Worm (Caenorhabditis elegans) whole organism, young adult: ENCODE measurements around the gene cest-32.

ENCODE experiments used
- C06A6.2 ChIP-seq: fragments of 200-800 bp; sonication (Bioruptor generic); conservative IDR thresholded peaks from 2 replicates; pipeline ENCODE4 v1.3.6; 2022; ENCODE audit warnings: missing genetic modification characterization, missing compliant biosample characterization
- F57A8.1 ChIP-seq: fragments of 200-800 bp; sonication (Bioruptor generic); optimal IDR thresholded peaks from 2 replicates; lab custom pipeline; 2018; ENCODE audit warnings: mild to moderate bottlenecking, missing genetic modification characterization, moderate library complexity, missing compliant biosample characterization
- K11D2.4 ChIP-seq: fragments of 200-800 bp; sonication (Bioruptor generic); IDR thresholded peaks from 2 replicates; pipeline ENCODE4 v1.3.6; 2022; ENCODE audit warnings: missing genetic modification reagents, missing genetic modification characterization, missing compliant biosample characterization
- K12H6.12 ChIP-seq: fragments of 200-800 bp; sonication (Bioruptor generic); optimal IDR thresholded peaks from 2 replicates; lab custom pipeline; 2018; ENCODE audit warnings: mild to moderate bottlenecking, missing genetic modification characterization, missing compliant biosample characterization
- T07F8.4 ChIP-seq: sonication (generic microtip); optimal IDR thresholded peaks from 2 replicates; lab custom pipeline; 2016; ENCODE audit warnings: mild to moderate bottlenecking, missing genetic modification characterization, moderate library complexity, missing compliant biosample characterization
- T26A5.8 ChIP-seq: sonication (generic microtip); optimal IDR thresholded peaks from 2 replicates; lab custom pipeline; 2016; ENCODE audit warnings: missing genetic modification characterization, missing compliant biosample characterization
- Y53F4B.3 ChIP-seq: fragments of 200-800 bp; sonication (Bioruptor generic); IDR thresholded peaks from 2 replicates; pipeline ENCODE4 v1.3.6; 2022; ENCODE audit warnings: missing genetic modification reagents, missing genetic modification characterization, missing compliant biosample characterization
- Y56A3A.18 ChIP-seq: fragments of 200-800 bp; sonication (Bioruptor generic); IDR thresholded peaks from 2 replicates; pipeline ENCODE4 v1.3.6; 2022; ENCODE audit warnings: missing genetic modification reagents, missing genetic modification characterization, missing compliant biosample characterization
- ZK185.1 ChIP-seq: sonication (generic microtip); optimal IDR thresholded peaks from 2 replicates; lab custom pipeline; 2016; ENCODE audit warnings: mild to moderate bottlenecking, missing genetic modification characterization, missing compliant biosample characterization; ENCODE audit not compliant: poor library complexity, severe bottlenecking
- atf-7 ChIP-seq: sonication (generic microtip); optimal IDR thresholded peaks from 2 replicates; lab custom pipeline; 2017; ENCODE audit warnings: mild to moderate bottlenecking, missing genetic modification characterization, missing compliant biosample characterization
- athp-1 ChIP-seq: sonication (generic microtip); optimal IDR thresholded peaks from 2 replicates; lab custom pipeline; 2017; ENCODE audit warnings: mild to moderate bottlenecking, missing genetic modification characterization, missing compliant biosample characterization
- attf-3 ChIP-seq: fragments of 200-800 bp; sonication (Bioruptor generic); conservative IDR thresholded peaks from 2 replicates; pipeline ENCODE4 v1.3.6; 2022; ENCODE audit warnings: missing genetic modification reagents, missing genetic modification characterization, missing compliant biosample characterization
- bed-1 ChIP-seq: fragments of 200-800 bp; sonication (Bioruptor generic); IDR thresholded peaks from 2 replicates; pipeline ENCODE4 v1.3.6; 2022; ENCODE audit warnings: missing genetic modification reagents, missing genetic modification characterization, missing compliant biosample characterization
- bed-2 ChIP-seq: fragments of 200-800 bp; sonication (Bioruptor generic); IDR thresholded peaks from 2 replicates; pipeline ENCODE4 v1.3.6; 2022; ENCODE audit warnings: missing genetic modification reagents, missing genetic modification characterization, missing compliant biosample characterization
- ccch-3 ChIP-seq: fragments of 200-800 bp; sonication (Bioruptor generic); optimal IDR thresholded peaks from 2 replicates; lab custom pipeline; 2018; ENCODE audit warnings: mild to moderate bottlenecking, missing genetic modification characterization, missing compliant biosample characterization
- cebp-1 ChIP-seq, 2 experiments: fragments of 200-800 bp in 1 of 2; sonication (Bioruptor generic) in 1 of 2; sonication (generic microtip) in 1 of 2; IDR thresholded peaks in 1 of 2; optimal IDR thresholded peaks in 1 of 2; 2 replicates each; pipeline versions ENCODE4 v1.3.6 to Lab custom; 2017 to 2022; ENCODE audit warnings: missing compliant biosample characterization in 2 of 2, missing genetic modification characterization in 2 of 2, mild to moderate bottlenecking in 1 of 2, missing genetic modification reagents in 1 of 2, moderate library complexity in 1 of 2
- ceh-100 ChIP-seq: fragments of 200-800 bp; sonication (Bioruptor generic); IDR thresholded peaks from 2 replicates; pipeline ENCODE4 v1.3.6; 2022; ENCODE audit warnings: missing genetic modification reagents, missing genetic modification characterization, missing compliant biosample characterization
- ceh-27 ChIP-seq: fragments of 200-800 bp; sonication (Bioruptor generic); optimal IDR thresholded peaks from 2 replicates; lab custom pipeline; 2018; ENCODE audit warnings: mild to moderate bottlenecking, missing genetic modification characterization, moderate library complexity, missing compliant biosample characterization
- chd-7 ChIP-seq: sonication (generic microtip); optimal IDR thresholded peaks from 2 replicates; lab custom pipeline; 2016; ENCODE audit warnings: mild to moderate bottlenecking, missing genetic modification characterization, moderate library complexity, missing compliant biosample characterization
- dpl-1 ChIP-seq: fragments of 150-350 bp; optimal IDR thresholded peaks from 2 replicates; lab custom pipeline; 2014; ENCODE audit warnings: missing biosample characterization, missing genetic modification reagents, missing genetic modification characterization
- efl-1 ChIP-seq: fragments of 150-350 bp; optimal IDR thresholded peaks from 2 replicates; lab custom pipeline; 2014; ENCODE audit warnings: missing biosample characterization, missing genetic modification reagents, missing genetic modification characterization
- ekl-4 ChIP-seq: fragments of 200-800 bp; sonication (Bioruptor generic); IDR thresholded peaks from 2 replicates; pipeline ENCODE4 v1.3.6; 2022; ENCODE audit warnings: missing genetic modification reagents, missing genetic modification characterization, missing compliant biosample characterization
- him-1 ChIP-seq: sonication (generic microtip); optimal IDR thresholded peaks from 2 replicates; lab custom pipeline; 2016; ENCODE audit warnings: missing genotype, missing genetic modification reagents, missing genetic modification characterization, missing compliant biosample characterization
- hlh-12 ChIP-seq: sonication (generic microtip); optimal IDR thresholded peaks from 2 replicates; lab custom pipeline; 2016; ENCODE audit warnings: missing genetic modification characterization, missing compliant biosample characterization
- hmg-1.2 ChIP-seq: fragments of 200-800 bp; sonication (Bioruptor generic); IDR thresholded peaks from 2 replicates; pipeline ENCODE4 v1.3.6; 2022; ENCODE audit warnings: missing genetic modification reagents, missing genetic modification characterization, missing compliant biosample characterization
- let-526 ChIP-seq: fragments of 200-800 bp; sonication (Bioruptor generic); IDR thresholded peaks from 2 replicates; pipeline ENCODE4 v1.3.6; 2022; ENCODE audit warnings: missing genetic modification reagents, missing genetic modification characterization, missing compliant biosample characterization
- lin-35 ChIP-seq, 3 experiments: fragments of 150-350 bp in 2 of 3; sonication (generic microtip) in 1 of 3; optimal IDR thresholded peaks; 2 replicates each; lab custom pipeline; 2014 to 2018; ENCODE audit warnings: missing biosample characterization in 3 of 3, missing genetic modification characterization in 3 of 3, missing genetic modification reagents in 3 of 3
- mcd-1 ChIP-seq: fragments of 200-800 bp; sonication (Bioruptor generic); IDR thresholded peaks from 2 replicates; pipeline ENCODE4 v1.3.6; 2022; ENCODE audit warnings: missing genetic modification reagents, missing genetic modification characterization, missing compliant biosample characterization
- nfya-2 ChIP-seq: fragments of 200-800 bp; sonication (Bioruptor generic); IDR thresholded peaks from 2 replicates; pipeline ENCODE4 v1.3.6; 2022; ENCODE audit warnings: missing genetic modification reagents, missing genetic modification characterization, missing compliant biosample characterization
- nfyb-1 ChIP-seq: fragments of 200-800 bp; sonication (Bioruptor generic); IDR thresholded peaks from 2 replicates; pipeline ENCODE4 v1.3.6; 2022; ENCODE audit warnings: missing genetic modification reagents, missing genetic modification characterization, missing compliant biosample characterization
- nhr-80 ChIP-seq: sonication (generic microtip); optimal IDR thresholded peaks from 2 replicates; lab custom pipeline; 2016; ENCODE audit warnings: missing genetic modification characterization, missing compliant biosample characterization
- nhr-90 ChIP-seq: sonication (generic microtip); optimal IDR thresholded peaks from 2 replicates; lab custom pipeline; 2016; ENCODE audit warnings: missing genotype, mild to moderate bottlenecking, missing genetic modification characterization, missing compliant biosample characterization
- repo-1 ChIP-seq: sonication (generic microtip); optimal IDR thresholded peaks from 2 replicates; lab custom pipeline; 2017; ENCODE audit warnings: mild to moderate bottlenecking, missing genetic modification characterization, missing compliant biosample characterization
- rpc-1 ChIP-seq, 2 experiments: fragments of 150-350 bp in 1 of 2; sonication (generic microtip) in 1 of 2; optimal IDR thresholded peaks; 2 replicates each; lab custom pipeline; 2014 to 2018; ENCODE audit warnings: missing biosample characterization in 1 of 2, missing genetic modification characterization in 1 of 2, missing genetic modification reagents in 1 of 2, missing genotype in 1 of 2
- sea-2 ChIP-seq: fragments of 200-800 bp; sonication (Bioruptor generic); IDR thresholded peaks from 2 replicates; pipeline ENCODE4 v1.3.6; 2022; ENCODE audit warnings: missing genetic modification characterization, missing compliant biosample characterization
- snpc-3.4 ChIP-seq: sonication (generic microtip); optimal IDR thresholded peaks from 2 replicates; lab custom pipeline; 2017; ENCODE audit warnings: missing genetic modification characterization, mild to moderate bottlenecking, missing compliant biosample characterization, antibody characterized with exemption, moderate library complexity, missing genotype, missing genetic modification reagents
- snpc-4 ChIP-seq, 5 experiments: fragments of 150-350 bp in 1 of 5; sonication (generic microtip) in 4 of 5; optimal IDR thresholded peaks; 2 replicates each; lab custom pipeline; 2014 to 2018; ENCODE audit warnings: missing genetic modification characterization in 5 of 5, missing biosample characterization in 3 of 5, antibody characterized with exemption in 2 of 5, mild to moderate bottlenecking in 2 of 5, missing compliant biosample characterization in 2 of 5, missing genotype in 2 of 5, moderate library complexity in 2 of 5, missing genetic modification reagents in 1 of 5
- somi-1 ChIP-seq: fragments of 200-800 bp; sonication (Bioruptor generic); optimal IDR thresholded peaks from 2 replicates; lab custom pipeline; 2018; ENCODE audit warnings: mild to moderate bottlenecking, missing genetic modification characterization, missing compliant biosample characterization
- tbp1 ChIP-seq: fragments of 200-800 bp; sonication (Bioruptor generic); optimal IDR thresholded peaks from 2 replicates; lab custom pipeline; 2018; ENCODE audit warnings: mild to moderate bottlenecking, missing genetic modification characterization, missing compliant biosample characterization
- unc-130 ChIP-seq: sonication (generic microtip); optimal IDR thresholded peaks from 2 replicates; lab custom pipeline; 2016; ENCODE audit warnings: missing genetic modification reagents, missing genetic modification characterization, missing compliant biosample characterization
- unc-62 ChIP-seq: fragments of 150-350 bp; optimal IDR thresholded peaks from 2 replicates; lab custom pipeline; 2014; ENCODE audit warnings: missing biosample characterization, missing genetic modification reagents, missing genetic modification characterization
- zim-3 ChIP-seq: sonication (generic microtip); optimal IDR thresholded peaks from 2 replicates; lab custom pipeline; 2017; ENCODE audit warnings: mild to moderate bottlenecking, missing genetic modification characterization, moderate library complexity, missing compliant biosample characterization
- ztf-22 ChIP-seq: fragments of 200-800 bp; sonication (Bioruptor generic); optimal IDR thresholded peaks from 2 replicates; lab custom pipeline; 2018; ENCODE audit warnings: mild to moderate bottlenecking, missing genetic modification characterization, moderate library complexity, missing compliant biosample characterization

Gene cest-32

ce11 chrV:5225660-5226059 lies 8.0 kb downstream of the cest-32 start:
- TF ChIP-seq unc-62 (GFP tag; lab: Kevin White, UChicago), result no peak
- no peak for TF ChIP-seq snpc-3.4
- no peak for TF ChIP-seq him-1
- no peak for TF ChIP-seq zim-3
- TF ChIP-seq somi-1 (GFP tag; lab: Kevin White, UChicago), result no peak
- TF ChIP-seq bed-2 (GFP tag; lab: Robert Waterston, UW), result no peak
- TF ChIP-seq efl-1 (GFP tag; lab: Kevin White, UChicago), result no peak
- TF ChIP-seq ceh-100, result no peak
- no peak for TF ChIP-seq tbp1 (GFP tag; lab: Kevin White, UChicago)
- no peak for TF ChIP-seq mcd-1 (GFP tag; lab: Robert Waterston, UW)
- TF ChIP-seq ccch-3, result no peak
- TF ChIP-seq repo-1 (tag; lab: Kevin White, UChicago), result no peak
- no peak for TF ChIP-seq snpc-4 (GFP tag; optimal IDR thresholded peaks at IDR 0.05; lab: Kevin White, UChicago)
- no peak for TF ChIP-seq snpc-4 (tag; optimal IDR thresholded peaks at IDR 0.05; lab: Kevin White, UChicago)
- TF ChIP-seq Y56A3A.18 (GFP tag; lab: Robert Waterston, UW), result no peak
- TF ChIP-seq hmg-1.2 (GFP tag; lab: Robert Waterston, UW), result no peak

ce11 chrV:5223044-5223443 lies 10.6 kb downstream of the cest-32 start, which contains the start of gene Y49G5B.1:
Gene Y49G5B.1 (plus strand): TSS chrV:5223367.
- TF ChIP-seq nhr-80, result peak; percentile 59
- no peak for TF ChIP-seq rpc-1 (optimal IDR thresholded peaks at IDR 0.05; lab: Kevin White, UChicago)
- no peak for TF ChIP-seq rpc-1 (tag; optimal IDR thresholded peaks at IDR 0.05; lab: Kevin White, UChicago)

ce11 chrV:5213674-5214073 lies 20.0 kb downstream of the cest-32 start:
- no peak for TF ChIP-seq nhr-90 (tag; lab: Kevin White, UChicago)
- peak; percentile 93 for TF ChIP-seq nfyb-1 (GFP tag; lab: Robert Waterston, UW)
- 0 out of 2 replicates have a peak, but pooled peaks have one; percentile 72 for TF ChIP-seq nfya-2

- TF ChIP-seq ekl-4, result no peak
- no peak for TF ChIP-seq nfyb-1 (GFP tag; lab: Robert Waterston, UW)
- no peak for TF ChIP-seq Y53F4B.3
- TF ChIP-seq sea-2 (GFP tag; lab: Robert Waterston, UW), result no peak
- TF ChIP-seq lin-35 (GFP tag; optimal IDR thresholded peaks at IDR 0.05; lab: Kevin White, UChicago), result peak; percentile 30 to 92 (median 44)
- TF ChIP-seq T26A5.8 (tag; lab: Kevin White, UChicago), result no peak
- no peak for TF ChIP-seq ceh-100
- no peak for TF ChIP-seq atf-7 (tag; lab: Kevin White, UChicago)
- TF ChIP-seq chd-7 (tag; lab: Kevin White, UChicago), result no peak
- TF ChIP-seq attf-3, result no peak
- TF ChIP-seq bed-1 (GFP tag; lab: Robert Waterston, UW), result no peak
- no peak for TF ChIP-seq unc-130 (GFP tag; lab: Kevin White, UChicago)
- TF ChIP-seq F57A8.1, result no peak
- no peak for TF ChIP-seq cebp-1 (GFP tag; IDR thresholded peaks at IDR 0.05; lab: Robert Waterston, UW)
- peak; percentile 16 for TF ChIP-seq cebp-1 (tag; optimal IDR thresholded peaks at IDR 0.05; lab: Kevin White, UChicago)
- no peak for TF ChIP-seq somi-1 (GFP tag; lab: Kevin White, UChicago)
- TF ChIP-seq C06A6.2 (GFP tag; lab: Robert Waterston, UW), result no peak
- TF ChIP-seq let-526 (GFP tag; lab: Robert Waterston, UW), result no peak
- peak; percentile 71 for TF ChIP-seq efl-1 (GFP tag; lab: Kevin White, UChicago)
- TF ChIP-seq ZK185.1 (tag; lab: Kevin White, UChicago), result no peak
- no peak for TF ChIP-seq hlh-12 (tag; lab: Kevin White, UChicago)
- TF ChIP-seq athp-1 (tag; lab: Kevin White, UChicago), result no peak
- TF ChIP-seq zim-3, result no peak
- no peak for TF ChIP-seq T07F8.4 (tag; lab: Kevin White, UChicago)
- no peak for TF ChIP-seq K12H6.12 (tag; lab: Kevin White, UChicago)
- no peak for TF ChIP-seq ztf-22 (GFP tag; lab: Kevin White, UChicago)
- TF ChIP-seq K11D2.4 (GFP tag; lab: Robert Waterston, UW), result peak; percentile 61; the same call in 1 of the 2 replicates
- no peak for TF ChIP-seq ceh-27 (GFP tag; lab: Kevin White, UChicago)
- TF ChIP-seq dpl-1 (GFP tag; lab: Kevin White, UChicago), result peak; percentile 66
- no peak for TF ChIP-seq tbp1 (GFP tag; lab: Kevin White, UChicago)
These were observed 29.6 kb downstream of the cest-32 start, which contains the start of gene ttc-37 for ce11 chrV:5204127-5204526. Gene ttc-37 (plus strand): TSS chrV:5204475.
